Worm (Caenorhabditis elegans): ENCODE data around the gene D1044.4.

ce11 chrIII:5568265-5568664, 46.4 kb upstream of the D1044.4 start:
- no peak for TF ChIP-seq nhr-28 (tag; optimal IDR thresholded peaks at IDR 0.05)
- no peak for TF ChIP-seq fos-1 (tag; optimal IDR thresholded peaks at IDR 0.05)
- no peak for TF ChIP-seq ama-1 (optimal IDR thresholded peaks at IDR 0.05)
- TF ChIP-seq mdl-1 (tag; optimal IDR thresholded peaks at IDR 0.05): no peak
- no peak for TF ChIP-seq sea-2 (GFP tag; optimal IDR thresholded peaks at IDR 0.05)
